Worm (Caenorhabditis elegans) whole organism, L2 larva: ENCODE data around the gene nhr-116.

Experiments used
- R02D3.7 ChIP-seq: fragments of 150-350 bp; optimal IDR thresholded peaks from 2 replicates; lab custom pipeline; 2014; ENCODE audit warnings: missing biosample characterization, missing genetic modification characterization
- ceh-82 ChIP-seq: fragments of 150-350 bp; optimal IDR thresholded peaks from 2 replicates; lab custom pipeline; 2014; ENCODE audit warnings: missing biosample characterization, missing genetic modification characterization
- fos-1 ChIP-seq: fragments of 150-350 bp; optimal IDR thresholded peaks from 2 replicates; lab custom pipeline; 2014; ENCODE audit warnings: missing biosample characterization, missing genetic modification characterization
- lin-39 ChIP-seq: fragments of 150-350 bp; optimal IDR thresholded peaks from 2 replicates; lab custom pipeline; 2014; ENCODE audit warnings: missing biosample characterization, missing genetic modification reagents, missing genetic modification characterization
- lsy-2 ChIP-seq, 2 experiments: fragments of 150-350 bp in 1 of 2; sonication (generic microtip) in 1 of 2; optimal IDR thresholded peaks; 2 replicates each; lab custom pipeline; 2014 to 2017; ENCODE audit warnings: missing biosample characterization in 2 of 2, missing genetic modification characterization in 2 of 2
- unc-39 ChIP-seq: fragments of 150-350 bp; optimal IDR thresholded peaks from 2 replicates; lab custom pipeline; 2014; ENCODE audit warnings: missing biosample characterization, missing genetic modification characterization
- unc-55 ChIP-seq: fragments of 150-350 bp; sonication (generic microtip); optimal IDR thresholded peaks from 3 replicates; lab custom pipeline; 2014; ENCODE audit warnings: missing biosample characterization, missing genetic modification reagents, missing genetic modification characterization
- unc-62 ChIP-seq: fragments of 150-350 bp; optimal IDR thresholded peaks from 2 replicates; lab custom pipeline; 2014; ENCODE audit warnings: missing biosample characterization, missing genetic modification reagents, missing genetic modification characterization

DNA sequence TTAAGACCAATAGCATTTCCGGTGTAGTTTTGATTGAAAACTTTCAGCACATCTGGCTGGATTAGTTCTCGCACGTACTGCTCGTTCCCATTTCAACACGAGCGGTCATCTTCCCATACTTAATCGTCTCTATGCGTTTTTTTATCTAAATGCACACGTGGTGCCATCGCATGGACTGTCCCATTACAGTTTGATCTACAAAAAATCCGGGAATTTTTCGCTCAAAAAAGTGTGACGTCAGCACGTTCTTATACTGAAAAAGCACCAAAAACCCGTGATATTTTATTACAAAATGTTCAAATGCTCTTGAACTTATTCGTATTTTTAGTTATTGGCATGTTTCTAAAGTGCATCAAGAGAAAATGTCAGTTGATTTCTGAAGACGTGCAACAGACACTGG lies 9.9 kb downstream of the nhr-116 start, which contains the start of gene Y102A5C.4:
- TF ChIP-seq ceh-82 (tag; lab: Kevin White, UChicago) (no peak), unc-39 (tag; lab: Kevin White, UChicago) (no peak), unc-55 (no peak), lin-39 (tag; lab: Kevin White, UChicago) (no peak), R02D3.7 (no peak), lsy-2 (tag; optimal IDR thresholded peaks at IDR 0.05; lab: Kevin White, UChicago) (no peak), fos-1 (tag; lab: Kevin White, UChicago) (no peak), unc-62 (GFP tag; lab: Kevin White, UChicago) (no peak)
